Worm (Caenorhabditis elegans) whole organism, L3 larva: ENCODE measurements around the gene Y17G7B.8.
A peak's percentile ranks its signal among the peaks of the same experiment; 100 is the strongest.

ENCODE experiments used
- R02D3.7 ChIP-seq: fragments of 150-350 bp; optimal IDR thresholded peaks from 2 replicates; lab custom pipeline; 2014; ENCODE audit warnings: missing biosample characterization, missing genetic modification characterization
- ZK546.5 ChIP-seq: sonication (generic microtip); optimal IDR thresholded peaks from 2 replicates; lab custom pipeline; 2017; ENCODE audit warnings: missing biosample characterization, missing genetic modification characterization
- ama-1 ChIP-seq: fragments of 150-350 bp; optimal IDR thresholded peaks from 2 replicates; lab custom pipeline; 2018
- ceh-16 ChIP-seq: sonication (generic microtip); optimal IDR thresholded peaks from 2 replicates; lab custom pipeline; 2017; ENCODE audit warnings: missing biosample characterization, missing genetic modification characterization
- ceh-28 ChIP-seq: fragments of 150-350 bp; optimal IDR thresholded peaks from 2 replicates; lab custom pipeline; 2014; ENCODE audit warnings: missing biosample characterization, missing genetic modification reagents, missing genetic modification characterization
- ceh-9 ChIP-seq: sonication (generic microtip); optimal IDR thresholded peaks from 2 replicates; lab custom pipeline; 2018; ENCODE audit warnings: missing biosample characterization, missing genetic modification characterization
- daf-12 ChIP-seq: fragments of 150-350 bp; optimal IDR thresholded peaks from 2 replicates; lab custom pipeline; 2014; ENCODE audit warnings: missing biosample characterization, missing genetic modification reagents, missing genetic modification characterization
- egl-27 ChIP-seq: sonication (generic microtip); optimal IDR thresholded peaks from 4 replicates; lab custom pipeline; 2017; ENCODE audit warnings: missing biosample characterization, missing genetic modification reagents, missing genetic modification characterization
- egl-5 ChIP-seq: fragments of 150-350 bp; optimal IDR thresholded peaks from 2 replicates; lab custom pipeline; 2017; ENCODE audit warnings: missing biosample characterization, missing genetic modification reagents, missing genetic modification characterization, inconsistent platforms
- elt-1 ChIP-seq: fragments of 150-350 bp; optimal IDR thresholded peaks from 2 replicates; lab custom pipeline; 2014; ENCODE audit warnings: missing biosample characterization, missing genetic modification characterization
- elt-2 ChIP-seq: sonication (generic microtip); optimal IDR thresholded peaks from 2 replicates; lab custom pipeline; 2016; ENCODE audit warnings: missing genetic modification reagents, mild to moderate bottlenecking, missing genetic modification characterization, missing compliant biosample characterization
- elt-3 ChIP-seq, 3 experiments: fragments of 150-350 bp in 1 of 3; sonication (generic microtip) in 2 of 3; optimal IDR thresholded peaks; 2 replicates in 2 of 3; 4 replicates in 1 of 3; lab custom pipeline; 2014 to 2017; ENCODE audit warnings: missing biosample characterization in 3 of 3, missing genetic modification characterization in 3 of 3
- eor-1 ChIP-seq, 2 experiments: fragments of 150-350 bp; optimal IDR thresholded peaks; 2 replicates each; lab custom pipeline; 2014 to 2018; ENCODE audit warnings: missing biosample characterization in 2 of 2, missing genetic modification characterization in 2 of 2
- fkh-10 ChIP-seq: sonication (generic microtip); optimal IDR thresholded peaks from 2 replicates; lab custom pipeline; 2017; ENCODE audit warnings: missing biosample characterization, missing genetic modification reagents, missing genetic modification characterization
- fos-1 ChIP-seq: fragments of 150-350 bp; optimal IDR thresholded peaks from 2 replicates; lab custom pipeline; 2014; ENCODE audit warnings: missing biosample characterization, missing genetic modification characterization
- hmg-11 ChIP-seq: sonication (generic microtip); optimal IDR thresholded peaks from 2 replicates; lab custom pipeline; 2016; ENCODE audit warnings: missing genetic modification characterization, missing compliant biosample characterization
- jun-1 ChIP-seq: fragments of 150-350 bp; optimal IDR thresholded peaks from 2 replicates; lab custom pipeline; 2014; ENCODE audit warnings: missing biosample characterization, missing genetic modification reagents, missing genetic modification characterization
- lin-15B ChIP-seq: fragments of 150-350 bp; optimal IDR thresholded peaks from 2 replicates; lab custom pipeline; 2014; ENCODE audit warnings: missing biosample characterization, missing genetic modification characterization
- lin-39 ChIP-seq: fragments of 150-350 bp; optimal IDR thresholded peaks from 2 replicates; lab custom pipeline; 2018; ENCODE audit warnings: missing biosample characterization, missing genetic modification reagents, missing genetic modification characterization
- mdl-1 ChIP-seq: fragments of 150-350 bp; optimal IDR thresholded peaks from 2 replicates; lab custom pipeline; 2014; ENCODE audit warnings: missing biosample characterization, missing genetic modification characterization
- mml-1 ChIP-seq: fragments of 150-350 bp; sonication (generic microtip); optimal IDR thresholded peaks from 3 replicates; lab custom pipeline; 2014; ENCODE audit warnings: missing biosample characterization, missing genetic modification characterization
- nfya-1 ChIP-seq: sonication (generic microtip); optimal IDR thresholded peaks from 2 replicates; lab custom pipeline; 2017; ENCODE audit warnings: missing genetic modification characterization, mild to moderate bottlenecking, missing compliant biosample characterization, antibody characterized with exemption, moderate library complexity; ENCODE audit not compliant: insufficient read depth
- nhr-11 ChIP-seq: fragments of 150-350 bp; optimal IDR thresholded peaks from 2 replicates; lab custom pipeline; 2014; ENCODE audit warnings: missing biosample characterization, missing genetic modification characterization
- nhr-12 ChIP-seq: fragments of 150-350 bp; optimal IDR thresholded peaks from 2 replicates; lab custom pipeline; 2014; ENCODE audit warnings: missing biosample characterization, missing genetic modification characterization
- nhr-23 ChIP-seq: fragments of 150-350 bp; optimal IDR thresholded peaks from 2 replicates; lab custom pipeline; 2014; ENCODE audit warnings: missing biosample characterization, missing genetic modification reagents, missing genetic modification characterization
- nhr-237 ChIP-seq: fragments of 150-350 bp; optimal IDR thresholded peaks from 2 replicates; lab custom pipeline; 2014; ENCODE audit warnings: missing biosample characterization, missing genetic modification characterization
- nhr-43 ChIP-seq: sonication (generic microtip); optimal IDR thresholded peaks from 2 replicates; lab custom pipeline; 2016; ENCODE audit warnings: mild to moderate bottlenecking, missing genetic modification characterization, missing compliant biosample characterization; ENCODE audit not compliant: poor library complexity, severe bottlenecking
- nhr-76 ChIP-seq: fragments of 150-350 bp; sonication (generic microtip); optimal IDR thresholded peaks from 5 replicates; lab custom pipeline; 2014; ENCODE audit warnings: missing biosample characterization, missing genetic modification characterization
- nhr-77 ChIP-seq: fragments of 150-350 bp; optimal IDR thresholded peaks from 2 replicates; lab custom pipeline; 2014; ENCODE audit warnings: missing biosample characterization, missing genetic modification characterization
- pha-4 ChIP-seq: fragments of 150-350 bp; optimal IDR thresholded peaks from 2 replicates; lab custom pipeline; 2014; ENCODE audit warnings: missing biosample characterization, missing genetic modification reagents, missing genetic modification characterization
- pqm-1 ChIP-seq: fragments of 150-350 bp; optimal IDR thresholded peaks from 2 replicates; lab custom pipeline; 2017; ENCODE audit warnings: missing biosample characterization, missing genetic modification characterization, inconsistent platforms
- snpc-4 ChIP-seq: fragments of 150-350 bp; optimal IDR thresholded peaks from 2 replicates; lab custom pipeline; 2014; ENCODE audit warnings: missing biosample characterization, missing genetic modification characterization
- tbx-2 ChIP-seq: sonication (generic microtip); optimal IDR thresholded peaks from 2 replicates; lab custom pipeline; 2016; ENCODE audit warnings: mild to moderate bottlenecking, missing genetic modification characterization, missing compliant biosample characterization
- unc-39 ChIP-seq: sonication (generic microtip); optimal IDR thresholded peaks from 4 replicates; lab custom pipeline; 2017; ENCODE audit warnings: missing biosample characterization, missing genetic modification characterization
- unc-62 ChIP-seq: fragments of 150-350 bp; sonication (generic microtip); optimal IDR thresholded peaks from 4 replicates; lab custom pipeline; 2014; ENCODE audit warnings: missing biosample characterization, missing genetic modification reagents, missing genetic modification characterization
- zag-1 ChIP-seq: fragments of 150-350 bp; optimal IDR thresholded peaks from 2 replicates; lab custom pipeline; 2014; ENCODE audit warnings: missing biosample characterization, missing genetic modification characterization
- ztf-11 ChIP-seq: fragments of 150-350 bp; optimal IDR thresholded peaks from 2 replicates; lab custom pipeline; 2014; ENCODE audit warnings: missing biosample characterization, missing genetic modification characterization
- ztf-4 ChIP-seq: fragments of 150-350 bp; optimal IDR thresholded peaks from 2 replicates; lab custom pipeline; 2014; ENCODE audit warnings: missing biosample characterization, missing genetic modification characterization

Y17G7B.8 gene

ce11 chrII:12008772-12009171 is 18.8 kb downstream of the Y17G7B.8 start, which contains the start of gene glb-29:
Gene glb-29 (plus strand): TSS chrII:12009072.
- TF ChIP-seq nhr-237 (tag; lab: Kevin White, UChicago) (no peak), fos-1 (tag; lab: Kevin White, UChicago) (no peak), jun-1 (no peak), lin-39 (tag; lab: Kevin White, UChicago) (no peak), ZK546.5 (tag; lab: Kevin White, UChicago) (no peak), pha-4 (tag; lab: Kevin White, UChicago) (no peak), egl-27 (tag; lab: Kevin White, UChicago) (no peak), pqm-1 (no peak), elt-1 (tag; lab: Kevin White, UChicago) (no peak), fkh-10 (GFP tag; lab: Kevin White, UChicago) (no peak), hmg-11 (tag; lab: Kevin White, UChicago) (no peak)

- TF ChIP-seq R02D3.7 (tag; lab: Kevin White, UChicago): peak; percentile 19
- no peak for TF ChIP-seq nhr-12
- peak; percentile 67 for TF ChIP-seq pha-4 (tag; lab: Kevin White, UChicago)
- TF ChIP-seq snpc-4 (tag; lab: Kevin White, UChicago): peak; percentile 14
- no peak for TF ChIP-seq mdl-1 (tag; lab: Kevin White, UChicago)
- TF ChIP-seq eor-1 (tag; optimal IDR thresholded peaks at IDR 0.05; lab: Kevin White, UChicago): no peak
- no peak for TF ChIP-seq ztf-11 (tag; lab: Kevin White, UChicago)
- peak; percentile 33 for TF ChIP-seq elt-2 (tag; lab: Kevin White, UChicago)
- TF ChIP-seq ceh-28: no peak
- no peak for TF ChIP-seq unc-39 (tag; lab: Kevin White, UChicago)
- no peak for TF ChIP-seq tbx-2 (tag; lab: Kevin White, UChicago)
- TF ChIP-seq elt-3 (tag; optimal IDR thresholded peaks at IDR 0.05; lab: Kevin White, UChicago): no peak
- no peak for TF ChIP-seq lin-39 (tag; lab: Kevin White, UChicago)
- peak; percentile 81 for TF ChIP-seq lin-15B (tag; lab: Kevin White, UChicago)
- TF ChIP-seq hmg-11 (tag; lab: Kevin White, UChicago): no peak
- peak; percentile 25 for TF ChIP-seq nhr-23 (tag; lab: Kevin White, UChicago)
- no peak for TF ChIP-seq daf-12
- TF ChIP-seq elt-1 (tag; lab: Kevin White, UChicago): peak; percentile 31
- no peak for TF ChIP-seq ztf-4 (tag; lab: Kevin White, UChicago)
- TF ChIP-seq ZK546.5 (tag; lab: Kevin White, UChicago): no peak
- no peak for TF ChIP-seq ama-1
- TF ChIP-seq egl-5 (tag; lab: Kevin White, UChicago): no peak
- peak; percentile 15 for TF ChIP-seq nhr-77 (tag; lab: Kevin White, UChicago)
Observed at ce11 chrII:12006575-12007098, 20.9 kb downstream of the Y17G7B.8 start, which contains the start of gene mcm-2. Gene mcm-2 (minus strand): TSS chrII:12006625.

DNA sequence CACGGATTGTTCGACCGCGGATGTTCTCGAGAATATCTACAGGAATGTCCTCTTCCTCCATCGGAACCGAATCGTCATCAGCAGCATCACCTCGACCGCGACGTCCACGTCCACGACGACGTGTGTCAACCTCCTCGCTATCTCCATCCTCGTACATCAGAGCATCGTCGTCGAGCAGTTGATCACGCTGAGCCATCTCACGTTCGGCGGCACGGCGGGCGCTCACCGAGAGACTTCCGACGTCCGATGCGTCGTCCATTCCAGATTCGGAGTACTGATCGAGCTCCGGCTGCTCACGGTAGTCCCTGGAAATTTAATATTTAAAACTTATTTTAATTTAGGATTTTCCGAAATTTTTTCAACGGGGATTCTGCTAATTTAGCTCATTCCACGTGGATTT is 21.6 kb downstream of the Y17G7B.8 start:
- no peak for TF ChIP-seq nhr-237 (tag; lab: Kevin White, UChicago)
- TF ChIP-seq zag-1 (tag; lab: Kevin White, UChicago): no peak
- TF ChIP-seq R02D3.7 (tag; lab: Kevin White, UChicago): no peak
- no peak for TF ChIP-seq ceh-16
- no peak for TF ChIP-seq hmg-11 (tag; lab: Kevin White, UChicago)
- no peak for TF ChIP-seq tbx-2 (tag; lab: Kevin White, UChicago)
- no peak for TF ChIP-seq fos-1 (tag; lab: Kevin White, UChicago)
- TF ChIP-seq ceh-9: no peak
- no peak for TF ChIP-seq nhr-11 (tag; lab: Kevin White, UChicago)
- no peak for TF ChIP-seq mdl-1 (tag; lab: Kevin White, UChicago)
- TF ChIP-seq ztf-11 (tag; lab: Kevin White, UChicago): no peak
- no peak for TF ChIP-seq egl-5 (tag; lab: Kevin White, UChicago)
- no peak for TF ChIP-seq unc-62 (GFP tag; lab: Kevin White, UChicago)
- TF ChIP-seq lin-39 (tag; lab: Kevin White, UChicago): no peak
- no peak for TF ChIP-seq daf-12
- TF ChIP-seq pqm-1: no peak
- TF ChIP-seq mml-1: no peak
- no peak for TF ChIP-seq nhr-43 (tag; lab: Kevin White, UChicago)
- no peak for TF ChIP-seq ztf-4 (tag; lab: Kevin White, UChicago)
- TF ChIP-seq nhr-12: no peak
- TF ChIP-seq, all 47 proteins: peak for 0

- no peak for TF ChIP-seq nfya-1
- TF ChIP-seq ztf-11 (tag; lab: Kevin White, UChicago): no peak
- TF ChIP-seq mdl-1 (tag; lab: Kevin White, UChicago): no peak
- no peak for TF ChIP-seq nhr-12
- no peak for TF ChIP-seq tbx-2 (tag; lab: Kevin White, UChicago)
- no peak for TF ChIP-seq nhr-77 (tag; lab: Kevin White, UChicago)
- TF ChIP-seq elt-3 (tag; optimal IDR thresholded peaks at IDR 0.05; lab: Kevin White, UChicago): no peak
- no peak for TF ChIP-seq ceh-9
- no peak for TF ChIP-seq nhr-237 (tag; lab: Kevin White, UChicago)
- TF ChIP-seq nhr-76: no peak
- no peak for TF ChIP-seq mml-1
- no peak for TF ChIP-seq ZK546.5 (tag; lab: Kevin White, UChicago)
- TF ChIP-seq egl-5 (tag; lab: Kevin White, UChicago): no peak
- no peak for TF ChIP-seq pqm-1
- TF ChIP-seq nhr-11 (tag; lab: Kevin White, UChicago): no peak
- no peak for TF ChIP-seq ceh-28
- no peak for TF ChIP-seq R02D3.7 (tag; lab: Kevin White, UChicago)
- TF ChIP-seq elt-2 (tag; lab: Kevin White, UChicago): no peak
Observed at ce11 chrII:11998903-11999302, 28.6 kb downstream of the Y17G7B.8 start, which contains the start of gene Y17G7B.23. Gene Y17G7B.23 (plus strand): TSS chrII:11999203.
